Fruit fly (Drosophila melanogaster): ENCODE results near the gene CG7215.

CG7215 gene

DNA sequence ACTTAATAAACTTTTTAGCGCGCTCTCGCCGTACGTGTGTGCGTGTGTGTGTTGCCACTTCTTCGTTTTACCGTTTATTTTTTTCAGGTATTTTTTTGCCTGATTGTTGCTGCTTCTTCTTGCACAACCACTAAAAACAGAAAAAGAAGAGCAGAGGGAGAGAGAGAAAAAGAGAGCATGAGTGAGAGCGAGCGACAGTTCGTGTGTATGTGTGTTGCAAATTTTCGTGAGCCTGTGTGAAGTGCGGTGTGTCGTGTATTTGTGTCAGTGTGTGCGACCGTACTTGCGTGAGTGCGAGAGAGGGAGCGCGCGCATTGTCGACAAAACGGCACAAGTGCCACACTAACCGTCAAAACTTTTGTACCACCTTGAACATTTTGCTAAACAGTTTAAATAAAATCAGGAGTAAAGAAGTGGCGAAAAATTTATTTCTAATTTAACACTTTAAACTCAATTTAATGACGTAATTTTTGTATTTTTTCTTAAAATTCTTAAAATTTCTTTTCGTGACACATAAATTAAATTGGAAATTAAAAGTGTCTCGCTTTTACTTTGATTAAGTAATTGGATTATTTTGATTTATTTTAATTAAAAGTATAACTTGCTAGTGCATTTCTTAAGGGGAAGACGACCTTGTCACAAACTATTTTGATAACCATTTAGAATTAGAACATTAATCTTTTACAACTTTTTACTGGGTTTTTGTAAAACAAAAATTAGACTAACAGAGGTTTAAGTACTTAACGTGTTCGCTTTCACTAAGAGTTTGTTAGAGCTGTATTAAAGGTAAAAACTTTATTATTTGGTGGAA lies 30.1 kb upstream of the CG7215 start (continued):
- TF ChIP-seq CG13287 (GFP tag; IDR thresholded peaks at IDR 0.05; ENCODE audit: partially characterized antibody) = no peak
- TF ChIP-seq BtbVII (GFP tag; optimal IDR thresholded peaks at IDR 0.05) = no peak
- no peak for TF ChIP-seq CG1792 (GFP tag; optimal IDR thresholded peaks at IDR 0.05)
- TF ChIP-seq mam (GFP tag; optimal IDR thresholded peaks at IDR 0.05) = peak; percentile 22
- TF ChIP-seq ATbp (GFP tag; optimal IDR thresholded peaks at IDR 0.05) = peak; percentile 38
- no peak for TF ChIP-seq Optix (GFP tag; IDR thresholded peaks at IDR 0.05)
- no peak for TF ChIP-seq CG13624 (GFP tag; optimal IDR thresholded peaks at IDR 0.05)
- peak; percentile 8 for TF ChIP-seq corto (GFP tag; optimal IDR thresholded peaks at IDR 0.05)
- TF ChIP-seq h (optimal IDR thresholded peaks at IDR 0.05) = no peak
- no peak for TF ChIP-seq Sry-δ (GFP tag; optimal IDR thresholded peaks at IDR 0.05)
- TF ChIP-seq pnt (GFP tag; optimal IDR thresholded peaks at IDR 0.05) = peak; percentile 23
- no peak for TF ChIP-seq CG16863 (GFP tag; optimal IDR thresholded peaks at IDR 0.05)
- TF ChIP-seq CG33213 (GFP tag; optimal IDR thresholded peaks at IDR 0.05) = no peak
- TF ChIP-seq az2 (GFP tag; optimal IDR thresholded peaks at IDR 0.05) = peak; percentile 57
- TF ChIP-seq Dfd (GFP tag; optimal IDR thresholded peaks at IDR 0.05) = no peak
- TF ChIP-seq CG7987 (GFP tag; optimal IDR thresholded peaks at IDR 0.05) = peak; percentile 3
- peak; percentile 97 for TF ChIP-seq CG15479 (GFP tag; optimal IDR thresholded peaks at IDR 0.05)
- TF ChIP-seq hth (optimal IDR thresholded peaks at IDR 0.05) = no peak
- TF ChIP-seq NC2α (GFP tag; optimal IDR thresholded peaks at IDR 0.05) = no peak
- no peak for TF ChIP-seq Ada2b (GFP tag; IDR thresholded peaks at IDR 0.05)
- TF ChIP-seq sd (tag; optimal IDR thresholded peaks at IDR 0.05) = peak; percentile 81
- TF ChIP-seq caup (GFP tag; optimal IDR thresholded peaks at IDR 0.05; ENCODE audit: severe bottlenecking) = peak; percentile 34
- TF ChIP-seq sima (GFP tag; optimal IDR thresholded peaks at IDR 0.05) = no peak
- peak; percentile 76 for TF ChIP-seq pros (GFP tag; optimal IDR thresholded peaks at IDR 0.05)
- TF ChIP-seq slbo (GFP tag; IDR thresholded peaks at IDR 0.05) = no peak
- TF ChIP-seq CG7839 (tag; optimal IDR thresholded peaks at IDR 0.05) = peak; percentile 61
- peak; percentile 70 for TF ChIP-seq Hsf (GFP tag; optimal IDR thresholded peaks at IDR 0.05)
- no peak for TF ChIP-seq grn (GFP tag; optimal IDR thresholded peaks at IDR 0.05)
- TF ChIP-seq prd (optimal IDR thresholded peaks at IDR 0.05) = no peak
- no peak for TF ChIP-seq prd (GFP tag; IDR thresholded peaks at IDR 0.05)
- no peak for TF ChIP-seq CG10565 (GFP tag; optimal IDR thresholded peaks at IDR 0.05)
- TF ChIP-seq CG8478 (optimal IDR thresholded peaks at IDR 0.05) = peak; percentile 29
- TF ChIP-seq CoRest (tag; optimal IDR thresholded peaks at IDR 0.05) = peak; percentile 86
- no peak for TF ChIP-seq dm (GFP tag; optimal IDR thresholded peaks at IDR 0.05)
- TF ChIP-seq Meics (GFP tag; optimal IDR thresholded peaks at IDR 0.05) = peak; percentile 80
- no peak for TF ChIP-seq Gsc (GFP tag; IDR thresholded peaks at IDR 0.05)
- TF ChIP-seq run (tag; optimal IDR thresholded peaks at IDR 0.05) = no peak
- TF ChIP-seq zen2 (GFP tag; IDR thresholded peaks at IDR 0.05; ENCODE audit: partially characterized antibody) = no peak
- no peak for TF ChIP-seq Bgb (GFP tag; IDR thresholded peaks at IDR 0.05; ENCODE audit: partially characterized antibody)
- no peak for TF ChIP-seq Doc2 (GFP tag; IDR thresholded peaks at IDR 0.05)
- no peak for TF ChIP-seq CG32767 (GFP tag; IDR thresholded peaks at IDR 0.05)
- no peak for TF ChIP-seq CG14441 (GFP tag; IDR thresholded peaks at IDR 0.05)
- TF ChIP-seq gcm2 (GFP tag; optimal IDR thresholded peaks at IDR 0.05) = no peak
- TF ChIP-seq CG16813 (GFP tag; IDR thresholded peaks at IDR 0.05; ENCODE audit: partially characterized antibody) = no peak
- no peak for TF ChIP-seq Mes4 (GFP tag; optimal IDR thresholded peaks at IDR 0.05)
- peak; percentile 84 for TF ChIP-seq CG7556 (GFP tag; optimal IDR thresholded peaks at IDR 0.05)
- TF ChIP-seq ase (GFP tag; IDR thresholded peaks at IDR 0.05) = no peak
- TF ChIP-seq CG5180 (GFP tag; optimal IDR thresholded peaks at IDR 0.05) = no peak
- TF ChIP-seq CG32772 (GFP tag; IDR thresholded peaks at IDR 0.05) = no peak
- no peak for TF ChIP-seq zfh2 (GFP tag; optimal IDR thresholded peaks at IDR 0.05)
- TF ChIP-seq Trl (optimal IDR thresholded peaks at IDR 0.05) = peak; percentile 97 to 99
- TF ChIP-seq Trl (GFP tag; optimal IDR thresholded peaks at IDR 0.05) = peak; percentile 42
